Worm (Caenorhabditis elegans) whole organism, late embryonic: ENCODE data around the gene C04C3.6.

Experiments
- hlh-30 ChIP-seq: sonication (generic microtip); optimal IDR thresholded peaks from 2 replicates; lab custom pipeline; 2017; ENCODE audit warnings: antibody characterized with exemption, missing genetic modification characterization, missing compliant biosample characterization; ENCODE audit not compliant: insufficient read depth
- lin-11 ChIP-seq: fragments of 200-800 bp; sonication (Bioruptor generic); optimal IDR thresholded peaks from 2 replicates; lab custom pipeline; 2018; ENCODE audit warnings: mild to moderate bottlenecking, missing genetic modification characterization, missing compliant biosample characterization
- nhr-11 ChIP-seq: fragments of 150-350 bp; optimal IDR thresholded peaks from 2 replicates; lab custom pipeline; 2014; ENCODE audit warnings: missing biosample characterization, missing genetic modification characterization
- pqm-1 ChIP-seq: sonication (generic microtip); optimal IDR thresholded peaks from 2 replicates; lab custom pipeline; 2016; ENCODE audit warnings: missing genetic modification characterization, missing compliant biosample characterization
- sox-4 ChIP-seq: sonication (generic microtip); optimal IDR thresholded peaks from 2 replicates; lab custom pipeline; 2017; ENCODE audit warnings: mild to moderate bottlenecking, missing genetic modification characterization, inconsistent platforms, missing compliant biosample characterization
- ttx-3 ChIP-seq: sonication (generic microtip); optimal IDR thresholded peaks from 2 replicates; lab custom pipeline; 2016; ENCODE audit warnings: missing genetic modification reagents, missing genetic modification characterization, missing compliant biosample characterization

- TF ChIP-seq lin-11 (tag; lab: Kevin White, UChicago): no peak
- TF ChIP-seq nhr-11 (tag; lab: Kevin White, UChicago): no peak
- TF ChIP-seq hlh-30: no peak
- TF ChIP-seq pqm-1 (tag; lab: Kevin White, UChicago): no peak
- TF ChIP-seq ttx-3: no peak
- no peak for TF ChIP-seq sox-4 (tag; lab: Kevin White, UChicago)
Observed at ce11 chrIV:3436021-3436420, 13.6 kb upstream of the C04C3.6 start, which contains the start of gene srz-32.
